Fruit fly (Drosophila melanogaster): ENCODE data around the gene RpL9.

The RpL9 gene

DNA sequence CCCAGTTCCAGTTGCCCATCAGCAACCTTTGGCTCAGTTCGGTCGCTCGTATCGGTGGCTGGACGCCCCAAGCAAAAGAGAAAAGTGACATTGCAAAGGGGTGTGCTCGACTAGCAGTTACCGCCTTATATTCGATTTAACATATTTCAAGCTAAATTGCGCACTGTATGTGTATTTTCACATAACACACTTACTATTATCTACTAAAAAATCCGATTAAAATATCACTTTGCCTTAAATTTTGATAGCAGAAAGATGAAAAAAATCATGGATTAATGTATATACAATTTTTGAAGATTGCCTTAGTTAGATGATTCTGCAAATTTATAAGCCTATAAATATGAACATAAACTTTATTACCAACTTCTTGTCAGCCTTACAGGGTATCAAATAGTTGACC, 17.6 kb upstream of the RpL9 start (continued):
- TF ChIP-seq E2f1 (GFP tag; IDR thresholded peaks at IDR 0.05): no peak
- TF ChIP-seq chn (GFP tag; optimal IDR thresholded peaks at IDR 0.05): no peak
- no peak for TF ChIP-seq CG6689 (GFP tag; IDR thresholded peaks at IDR 0.05)
- TF ChIP-seq CG4617 (GFP tag; optimal IDR thresholded peaks at IDR 0.05; ENCODE audit: borderline replicate concordance): no peak

DNA sequence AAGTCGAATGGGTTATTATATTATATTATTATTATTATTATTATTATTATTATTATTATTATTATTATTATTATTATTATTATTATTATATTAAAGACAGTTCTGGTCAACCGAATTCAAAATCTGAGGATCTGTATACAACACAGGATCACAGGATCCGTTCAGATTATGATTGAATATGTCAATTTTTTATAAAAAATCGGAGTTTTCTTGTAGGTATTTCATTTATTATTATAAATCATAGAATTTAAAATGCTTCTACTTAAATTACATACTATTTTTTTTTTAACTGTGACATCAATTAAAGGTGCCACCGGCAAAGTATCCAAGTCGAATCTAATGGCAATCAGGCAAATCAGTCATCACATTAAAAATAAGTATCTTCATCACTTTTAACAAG, 12.7 kb upstream of the RpL9 start, which contains the start of gene CG14913:
TSS of gene CG14913 (plus strand) at position 301 of the 400 bp plus-strand sequence.
- TF ChIP-seq NfI (GFP tag; optimal IDR thresholded peaks at IDR 0.05) (no peak), CG10209 (GFP tag; optimal IDR thresholded peaks at IDR 0.05) (no peak)

DNA sequence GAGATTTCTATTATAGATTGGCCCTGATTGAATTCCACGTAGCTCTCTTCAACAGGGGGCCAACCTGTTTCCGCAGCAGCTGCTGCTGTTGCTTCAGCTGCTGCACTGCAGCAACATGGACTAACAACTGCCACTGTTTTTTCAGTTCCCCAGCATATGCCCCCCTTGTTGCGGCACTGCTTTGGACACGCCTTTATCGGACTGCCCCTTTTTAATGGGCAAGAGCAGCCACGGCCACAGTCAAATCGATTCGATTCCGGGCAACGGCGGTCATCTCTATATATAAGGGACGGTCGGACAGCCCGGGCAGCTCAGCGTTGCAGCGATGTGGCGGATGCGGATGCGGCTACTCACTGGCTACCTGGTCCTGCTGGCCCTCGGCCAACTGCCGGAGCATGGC, 11.3 kb upstream of the RpL9 start, which contains the start of gene Acp32CD:
TSS of gene Acp32CD (plus strand) at position 301 of the 400 bp plus-strand sequence.
- no peak for TF ChIP-seq CG3838 (GFP tag; optimal IDR thresholded peaks at IDR 0.05)
- TF ChIP-seq Ets65A (GFP tag): peak; percentile 35
- TF ChIP-seq sens (GFP tag): peak; percentile 34

DNA sequence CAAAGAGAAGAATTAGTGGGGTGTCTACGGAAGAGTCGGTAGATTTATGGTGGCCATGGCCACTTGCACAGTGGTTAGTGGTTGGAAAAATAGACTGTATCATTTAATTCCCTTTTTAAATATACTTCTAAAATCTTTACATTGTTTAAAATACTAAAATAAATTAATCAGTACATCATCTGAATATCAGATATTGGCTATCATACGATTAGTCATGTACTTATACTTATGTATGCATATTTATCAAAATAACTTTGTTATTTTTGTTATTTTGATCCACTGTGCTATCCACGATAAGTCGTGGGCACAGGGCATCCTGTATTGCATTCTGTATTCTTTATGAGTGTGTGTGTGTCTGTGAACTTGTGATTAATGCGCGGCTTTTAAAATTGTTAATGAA, 10.7 kb upstream of the RpL9 start:
- no peak for TF ChIP-seq CG14667 (GFP tag; IDR thresholded peaks at IDR 0.05)
- TF ChIP-seq Usf (GFP tag; optimal IDR thresholded peaks at IDR 0.05): no peak
- TF ChIP-seq pnt (GFP tag; optimal IDR thresholded peaks at IDR 0.05): no peak
- TF ChIP-seq bsh (GFP tag; optimal IDR thresholded peaks at IDR 0.05): peak; percentile 28 to 55
- no peak for TF ChIP-seq yki (optimal IDR thresholded peaks at IDR 0.05)
- no peak for TF ChIP-seq CG17568 (GFP tag; optimal IDR thresholded peaks at IDR 0.05)
- no peak for TF ChIP-seq CG3281 (GFP tag; optimal IDR thresholded peaks at IDR 0.05)
- TF ChIP-seq ken (GFP tag; IDR thresholded peaks at IDR 0.05): no peak
- no peak for TF ChIP-seq Hmr (GFP tag; optimal IDR thresholded peaks at IDR 0.05)
- no peak for TF ChIP-seq CG10431 (GFP tag; optimal IDR thresholded peaks at IDR 0.05)
- no peak for TF ChIP-seq CG3407 (GFP tag; optimal IDR thresholded peaks at IDR 0.05)
- no peak for TF ChIP-seq CG2116 (GFP tag; optimal IDR thresholded peaks at IDR 0.05)
- no peak for TF ChIP-seq hb (GFP tag; IDR thresholded peaks at IDR 0.05; ENCODE audit: partially characterized antibody)
- TF ChIP-seq sob (GFP tag; IDR thresholded peaks at IDR 0.05): no peak
- no peak for TF ChIP-seq wor (GFP tag; IDR thresholded peaks at IDR 0.05)
- TF ChIP-seq Ets65A (GFP tag): no peak
- TF ChIP-seq CkIIα-i1 (GFP tag; IDR thresholded peaks at IDR 0.05): no peak
- TF ChIP-seq jing (GFP tag; optimal IDR thresholded peaks at IDR 0.05): no peak
- TF ChIP-seq HmgD (GFP tag; optimal IDR thresholded peaks at IDR 0.05): no peak
- TF ChIP-seq CG10979 (tag; optimal IDR thresholded peaks at IDR 0.05): peak; percentile 25
- no peak for TF ChIP-seq Lhr (GFP tag; optimal IDR thresholded peaks at IDR 0.05)
- no peak for TF ChIP-seq CG43689 (GFP tag; IDR thresholded peaks at IDR 0.05)
- no peak for TF ChIP-seq CG12659 (GFP tag; optimal IDR thresholded peaks at IDR 0.05)
- TF ChIP-seq gro (GFP tag; optimal IDR thresholded peaks at IDR 0.05): no peak
- no peak for TF ChIP-seq grau (tag; optimal IDR thresholded peaks at IDR 0.05)
- TF ChIP-seq nau (GFP tag; optimal IDR thresholded peaks at IDR 0.05): no peak
- no peak for TF ChIP-seq Ravus (GFP tag; IDR thresholded peaks at IDR 0.05)
- TF ChIP-seq Poxn (GFP tag; IDR thresholded peaks at IDR 0.05): no peak
- TF ChIP-seq oc (tag; optimal IDR thresholded peaks at IDR 0.05): no peak
- TF ChIP-seq CG11696 (GFP tag; IDR thresholded peaks at IDR 0.05): no peak
- no peak for TF ChIP-seq tna (GFP tag; IDR thresholded peaks at IDR 0.05; ENCODE audit: partially characterized antibody)
- TF ChIP-seq ems (GFP tag; optimal IDR thresholded peaks at IDR 0.05): no peak
- TF ChIP-seq Sry-β (GFP tag; optimal IDR thresholded peaks at IDR 0.05): no peak
- no peak for TF ChIP-seq CG1647 (GFP tag; optimal IDR thresholded peaks at IDR 0.05)
- peak; percentile 53 for TF ChIP-seq CG6254 (GFP tag; optimal IDR thresholded peaks at IDR 0.05)
- TF ChIP-seq exex (tag; optimal IDR thresholded peaks at IDR 0.05): no peak
- TF ChIP-seq chn (GFP tag; optimal IDR thresholded peaks at IDR 0.05): no peak
- no peak for TF ChIP-seq kah (GFP tag; optimal IDR thresholded peaks at IDR 0.05)
- no peak for TF ChIP-seq esg (GFP tag; conservative IDR thresholded peaks at IDR 0.05)
- TF ChIP-seq CG11456 (GFP tag; IDR thresholded peaks at IDR 0.05): no peak

Data from whole organism, embryonic.